ENCODE assay signal across 4 fruit fly cellular contexts in genomic region chrX:498924-499588, dm6.
TF ChIP-seq lines count a peak whose summit lies in the region.

No protein-coding gene starts in this region.

- no peak for TF ChIP-seq CTCF in whole organism, embryonic (GFP tag; optimal IDR thresholded peaks at IDR 0.05; lab: Kevin White, UChicago)

TF ChIP-seq in whole organism, embryonic, 481 proteins besides CTCF, POLR2A, EP300 and RAD21 (continues in another document):
- TF ChIP-seq NFAT (GFP tag; IDR thresholded peaks at IDR 0.05; lab: Robert Waterston, UW), result no peak
- TF ChIP-seq chn (GFP tag; optimal IDR thresholded peaks at IDR 0.05; lab: Kevin White, UChicago), result no peak
- TF ChIP-seq Camta (GFP tag; optimal IDR thresholded peaks at IDR 0.05; lab: Kevin White, UChicago), result no peak
- TF ChIP-seq ssp (GFP tag; IDR thresholded peaks at IDR 0.05; lab: Robert Waterston, UW), result no peak
- no peak for TF ChIP-seq CG11398 (GFP tag; optimal IDR thresholded peaks at IDR 0.05; lab: Kevin White, UChicago)
- no peak for TF ChIP-seq CG1832 (GFP tag; optimal IDR thresholded peaks at IDR 0.05; lab: Kevin White, UChicago)
- no peak for TF ChIP-seq CG14667 (GFP tag; IDR thresholded peaks at IDR 0.05; lab: Robert Waterston, UW)
- no peak for TF ChIP-seq Hr3 (GFP tag; optimal IDR thresholded peaks at IDR 0.05; lab: Kevin White, UChicago)
- TF ChIP-seq CG6689 (GFP tag; IDR thresholded peaks at IDR 0.05; lab: Robert Waterston, UW), result no peak
- TF ChIP-seq odd (GFP tag; optimal IDR thresholded peaks at IDR 0.05; lab: Kevin White, UChicago), result no peak
- TF ChIP-seq rib (GFP tag; IDR thresholded peaks at IDR 0.05; lab: Robert Waterston, UW), result no peak
- TF ChIP-seq CG12769 (tag; optimal IDR thresholded peaks at IDR 0.05; lab: Kevin White, UChicago), result peak; percentile 71
- TF ChIP-seq CG9932 (GFP tag; IDR thresholded peaks at IDR 0.05; lab: Robert Waterston, UW), result no peak
- no peak for TF ChIP-seq yki (optimal IDR thresholded peaks at IDR 0.05; lab: Kevin White, UChicago)
- TF ChIP-seq chinmo (GFP tag; IDR thresholded peaks at IDR 0.05; lab: Robert Waterston, UW; ENCODE audit: partially characterized antibody), result 0 out of 4 replicates have a peak, but pooled peaks have one; percentile 10
- TF ChIP-seq insv (GFP tag; optimal IDR thresholded peaks at IDR 0.05; lab: Kevin White, UChicago), result no peak
- no peak for TF ChIP-seq CG14965 (GFP tag; optimal IDR thresholded peaks at IDR 0.05; lab: Kevin White, UChicago; ENCODE audit: borderline replicate concordance)
- TF ChIP-seq CG15514 (GFP tag; optimal IDR thresholded peaks at IDR 0.05; lab: Kevin White, UChicago), result no peak
- no peak for TF ChIP-seq eve (GFP tag; optimal IDR thresholded peaks at IDR 0.05; lab: Kevin White, UChicago)
- peak; percentile 74 for TF ChIP-seq crol (GFP tag; IDR thresholded peaks at IDR 0.05; lab: Robert Waterston, UW)
- peak; percentile 26 for TF ChIP-seq Med (GFP tag; lab: Kevin White, UChicago)
- TF ChIP-seq org-1 (GFP tag; optimal IDR thresholded peaks at IDR 0.05; lab: Kevin White, UChicago), result no peak
- no peak for TF ChIP-seq CG18619 (GFP tag; optimal IDR thresholded peaks at IDR 0.05; lab: Kevin White, UChicago)
- TF ChIP-seq CG8765 (GFP tag; IDR thresholded peaks at IDR 0.05; lab: Robert Waterston, UW), result no peak

TF ChIP-seq in whole organism, prepupa, 60 proteins besides CTCF, POLR2A, EP300 and RAD21:
- peak; percentile 82 for TF ChIP-seq svp (GFP tag; lab: Kevin White, UChicago)
- TF ChIP-seq acj6 (GFP tag; optimal IDR thresholded peaks at IDR 0.05; lab: Kevin White, UChicago), result no peak

TF ChIP-seq in whole organism, pupa, 21 proteins besides CTCF, POLR2A, EP300 and RAD21:
- TF ChIP-seq CG14655 (GFP tag; optimal IDR thresholded peaks at IDR 0.05; lab: Kevin White, UChicago) (no peak), EcR (GFP tag; optimal IDR thresholded peaks at IDR 0.05; lab: Kevin White, UChicago) (peak; percentile 74), CG12605 (GFP tag; IDR thresholded peaks at IDR 0.05; lab: Robert Waterston, UW) (no peak)

TF ChIP-seq in whole organism, wandering third instar larva, 38 proteins besides CTCF, POLR2A, EP300 and RAD21:
- TF ChIP-seq sage (GFP tag; optimal IDR thresholded peaks at IDR 0.05; lab: Kevin White, UChicago), result no peak
- no peak for TF ChIP-seq Dfd (GFP tag; optimal IDR thresholded peaks at IDR 0.05; lab: Kevin White, UChicago)
- no peak for TF ChIP-seq CG9705 (GFP tag; optimal IDR thresholded peaks at IDR 0.05; lab: Kevin White, UChicago)
- TF ChIP-seq foxo (GFP tag; optimal IDR thresholded peaks at IDR 0.05; lab: Kevin White, UChicago), result peak in 1 of 2 experiments; percentile 10
- no peak for TF ChIP-seq br (GFP tag; optimal IDR thresholded peaks at IDR 0.05; lab: Kevin White, UChicago)
- no peak for TF ChIP-seq Myc (optimal IDR thresholded peaks at IDR 0.05; lab: Kevin White, UChicago)
- TF ChIP-seq dsf (GFP tag; optimal IDR thresholded peaks at IDR 0.05; lab: Kevin White, UChicago; ENCODE audit: borderline replicate concordance), result no peak
- peak; percentile 36 for TF ChIP-seq h (GFP tag; optimal IDR thresholded peaks at IDR 0.05; lab: Kevin White, UChicago)
- no peak for TF ChIP-seq lola (GFP tag; optimal IDR thresholded peaks at IDR 0.05; lab: Kevin White, UChicago)
- TF ChIP-seq Vsx2 (GFP tag; optimal IDR thresholded peaks at IDR 0.05; lab: Kevin White, UChicago; ENCODE audit: partially characterized antibody), result no peak
- TF ChIP-seq rgr (GFP tag; optimal IDR thresholded peaks at IDR 0.05; lab: Kevin White, UChicago), result no peak
- no peak for TF ChIP-seq Jra (GFP tag; optimal IDR thresholded peaks at IDR 0.05; lab: Kevin White, UChicago)
- no peak for TF ChIP-seq Hr83 (GFP tag; optimal IDR thresholded peaks at IDR 0.05; lab: Kevin White, UChicago; ENCODE audit: poor library complexity, severe bottlenecking)
- TF ChIP-seq jim (GFP tag; optimal IDR thresholded peaks at IDR 0.05; lab: Kevin White, UChicago), result no peak
- TF ChIP-seq Rel (GFP tag; optimal IDR thresholded peaks at IDR 0.05; lab: Kevin White, UChicago), result no peak
- TF ChIP-seq Rel (tag; optimal IDR thresholded peaks at IDR 0.05; lab: Kevin White, UChicago), result peak; percentile 63
- TF ChIP-seq brk (GFP tag; optimal IDR thresholded peaks at IDR 0.05; lab: Kevin White, UChicago), result no peak
- no peak for TF ChIP-seq dmrt93B (GFP tag; optimal IDR thresholded peaks at IDR 0.05; lab: Kevin White, UChicago)
- TF ChIP-seq N (GFP tag; optimal IDR thresholded peaks at IDR 0.05; lab: Kevin White, UChicago), result no peak
- TF ChIP-seq CG32264 (GFP tag; optimal IDR thresholded peaks at IDR 0.05; lab: Kevin White, UChicago), result no peak
- no peak for TF ChIP-seq CrebA (GFP tag; optimal IDR thresholded peaks at IDR 0.05; lab: Kevin White, UChicago; ENCODE audit: borderline replicate concordance)
- no peak for TF ChIP-seq Hr78 (GFP tag; optimal IDR thresholded peaks at IDR 0.05; lab: Kevin White, UChicago)
- no peak for TF ChIP-seq OdsH (GFP tag; optimal IDR thresholded peaks at IDR 0.05; lab: Kevin White, UChicago)
- no peak for TF ChIP-seq ey (GFP tag; optimal IDR thresholded peaks at IDR 0.05; lab: Kevin White, UChicago)
